Fruit fly (Drosophila melanogaster): ENCODE results near the gene mbo.

DNA sequence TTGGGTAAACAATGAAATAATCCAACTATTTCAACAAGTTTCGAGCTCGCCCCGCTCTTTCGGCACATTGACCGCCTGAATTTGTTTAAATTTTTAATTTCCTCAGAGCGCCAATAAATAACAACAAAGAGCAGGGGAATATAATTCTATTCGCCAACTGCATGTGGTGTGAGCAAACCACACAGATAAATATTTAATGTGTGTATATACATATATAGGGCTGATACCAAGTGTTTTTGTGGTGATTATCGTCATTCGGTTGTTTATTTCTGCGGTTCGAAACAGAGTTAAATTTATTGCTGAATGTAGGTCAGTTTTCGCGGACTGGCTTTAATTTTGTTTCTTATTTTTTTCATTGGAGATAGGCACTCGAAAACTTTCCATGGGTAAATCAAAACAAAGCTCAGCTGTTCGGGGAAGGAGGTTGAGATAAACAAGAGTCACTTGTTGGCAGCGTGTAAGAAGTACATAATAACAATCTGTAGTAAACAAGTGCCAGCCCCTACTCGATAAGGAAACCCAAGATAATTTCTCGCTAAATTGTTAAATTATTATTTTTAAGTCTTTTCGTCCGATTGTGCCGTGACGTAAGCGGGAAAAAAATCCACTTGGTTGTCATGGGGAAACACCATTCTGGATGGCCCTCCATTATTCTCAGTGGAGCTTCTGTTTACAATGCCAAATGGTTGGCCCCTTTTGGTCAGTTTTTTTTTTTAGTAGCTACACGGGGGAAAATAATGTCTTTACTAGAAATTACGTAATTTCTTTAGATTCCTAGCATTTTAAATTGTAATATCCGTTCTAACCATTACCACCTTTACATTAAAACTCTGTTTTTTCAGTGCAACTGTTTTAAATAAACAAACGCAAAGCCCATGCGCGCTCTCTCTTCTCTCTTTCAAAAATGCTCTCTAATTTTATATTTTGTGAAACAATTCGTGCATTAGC lies 39.0 kb upstream of the mbo start:
- no peak for TF ChIP-seq CG8478 (optimal IDR thresholded peaks at IDR 0.05)
- TF ChIP-seq CTCF (optimal IDR thresholded peaks at IDR 0.05) = no peak

All from S2 (cell line).